Fruit fly (Drosophila melanogaster): ENCODE measurements around the gene CG3847.

- TF ChIP-seq CG8478 (optimal IDR thresholded peaks at IDR 0.05): no peak
- no peak for TF ChIP-seq CTCF (optimal IDR thresholded peaks at IDR 0.05)
These were observed 31.3 kb upstream of the CG3847 start for dm6 chrX:6315583-6315982.

Measured in S2 (cell line).